Worm (Caenorhabditis elegans): Measurements from ENCODE around the gene nspc-16.

The nspc-16 gene

DNA sequence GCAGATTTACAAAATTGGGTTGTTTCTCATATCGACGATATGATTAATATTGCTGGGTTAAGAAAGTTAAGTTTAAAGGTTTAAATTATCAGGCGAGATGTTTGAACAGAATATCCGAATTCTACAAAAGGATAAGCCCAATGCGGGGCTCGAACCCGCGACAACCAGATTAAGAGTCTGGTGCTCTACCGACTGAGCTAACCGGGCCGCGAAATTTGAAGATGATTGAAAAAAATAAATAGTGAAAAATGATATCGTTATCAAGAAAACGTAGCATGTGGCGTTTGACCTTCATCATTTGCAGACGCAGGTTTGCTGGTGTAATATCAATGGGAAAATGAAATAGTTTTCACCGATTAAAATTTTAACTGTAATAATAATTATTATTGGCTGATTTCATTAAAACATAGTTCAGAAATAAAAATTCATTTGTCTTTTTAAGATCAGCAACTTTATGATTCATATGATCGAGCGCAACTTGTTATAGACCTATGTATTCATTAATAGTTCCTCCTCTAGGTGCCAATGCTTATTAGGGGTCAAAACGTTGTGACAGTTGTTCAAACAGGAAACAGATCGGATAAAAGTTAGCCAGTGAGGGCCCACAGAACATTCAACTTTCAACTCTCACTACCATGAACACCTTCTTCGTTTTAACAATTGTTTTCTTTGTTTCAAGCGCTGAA lies 44.5 kb upstream of the nspc-16 start, which contains the start of gene M163.11 (continued):
- no peak for TF ChIP-seq zfh-2 (GFP tag; conservative IDR thresholded peaks at IDR 0.05)
- TF ChIP-seq repo-1 (tag; optimal IDR thresholded peaks at IDR 0.05) = peak; percentile 38
- TF ChIP-seq die-1 (tag; optimal IDR thresholded peaks at IDR 0.05) = peak; percentile 92
- no peak for TF ChIP-seq mcd-1 (GFP tag; IDR thresholded peaks at IDR 0.05)
- no peak for TF ChIP-seq B0336.3 (GFP tag; IDR thresholded peaks at IDR 0.05)
- TF ChIP-seq ceh-100 (GFP tag; IDR thresholded peaks at IDR 0.05) = no peak
- no peak for TF ChIP-seq B0019.2 (GFP tag; conservative IDR thresholded peaks at IDR 0.05)
- TF ChIP-seq C17E4.6 (GFP tag; IDR thresholded peaks at IDR 0.05) = no peak
- TF ChIP-seq nfya-1 (tag; optimal IDR thresholded peaks at IDR 0.05; ENCODE audit: borderline replicate concordance, insufficient read depth) = no peak
- no peak for TF ChIP-seq ztf-25 (GFP tag; IDR thresholded peaks at IDR 0.05)
- no peak for TF ChIP-seq aptf-2 (GFP tag; conservative IDR thresholded peaks at IDR 0.05)
- peak; percentile 75 for TF ChIP-seq dox-1 (GFP tag; IDR thresholded peaks at IDR 0.05)
- TF ChIP-seq F52B5.7 (tag; optimal IDR thresholded peaks at IDR 0.05) = no peak
- peak; percentile 63 for TF ChIP-seq snpc-1.3 (tag; optimal IDR thresholded peaks at IDR 0.05; ENCODE audit: insufficient read depth)
- TF ChIP-seq ekl-4 (GFP tag; IDR thresholded peaks at IDR 0.05) = 0 out of 2 replicates have a peak, but pooled peaks have one; percentile 55
- TF ChIP-seq ztf-6 (GFP tag; IDR thresholded peaks at IDR 0.05) = 0 out of 2 replicates have a peak, but pooled peaks have one; percentile 13
- TF ChIP-seq egrh-3 (GFP tag; IDR thresholded peaks at IDR 0.05) = no peak

DNA sequence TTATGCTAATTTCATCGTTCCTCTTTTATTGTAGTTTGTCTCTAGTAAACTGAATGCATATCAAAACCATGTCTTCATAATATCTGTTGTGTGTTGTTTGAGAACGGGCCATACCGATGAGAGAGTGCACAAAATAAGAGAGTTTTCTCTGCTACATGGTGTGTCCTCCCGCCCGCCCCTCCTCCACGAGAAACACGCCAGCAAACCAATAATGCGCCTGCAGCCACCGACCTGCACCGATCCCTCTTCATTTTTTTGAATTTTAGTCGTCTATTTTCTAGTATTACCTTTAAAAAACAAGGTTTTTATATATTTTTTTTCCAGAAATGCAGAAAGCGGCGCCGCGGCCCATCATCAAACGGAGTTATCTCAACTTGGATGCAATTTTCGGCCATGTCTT lies 43.1 kb upstream of the nspc-16 start, which contains the start of gene gfi-3:
Gene gfi-3 (plus strand): TSS at position 325 of the 400 bp plus-strand sequence.
- TF ChIP-seq B0261.1 (tag; optimal IDR thresholded peaks at IDR 0.05) (peak; percentile 32), ama-1 (optimal IDR thresholded peaks at IDR 0.05) (no peak), ama-1 (GFP tag; optimal IDR thresholded peaks at IDR 0.05) (no peak), F57A8.1 (GFP tag; optimal IDR thresholded peaks at IDR 0.05) (no peak), B0336.3 (GFP tag; IDR thresholded peaks at IDR 0.05) (0 out of 2 replicates have a peak, but pooled peaks have one; percentile 37), let-526 (GFP tag; IDR thresholded peaks at IDR 0.05) (no peak), lin-35 (GFP tag; optimal IDR thresholded peaks at IDR 0.05) (peak in 1 of 3 experiments; percentile 71), pha-4 (tag; optimal IDR thresholded peaks at IDR 0.05) (no peak), zfh-2 (GFP tag; conservative IDR thresholded peaks at IDR 0.05) (peak; percentile 77), C06A6.2 (GFP tag; conservative IDR thresholded peaks at IDR 0.05) (0 out of 2 replicates have a peak, but pooled peaks have one; percentile 33), aptf-2 (GFP tag; conservative IDR thresholded peaks at IDR 0.05) (no peak), bed-1 (GFP tag; IDR thresholded peaks at IDR 0.05) (no peak), cebp-1 (GFP tag; IDR thresholded peaks at IDR 0.05) (peak; percentile 19; the same call in 1 of the 2 replicates), cebp-1 (tag; optimal IDR thresholded peaks at IDR 0.05) (peak; percentile 78), ztf-25 (GFP tag; IDR thresholded peaks at IDR 0.05) (no peak), K12H6.12 (tag; optimal IDR thresholded peaks at IDR 0.05) (peak; percentile 40), nfyb-1 (GFP tag; IDR thresholded peaks at IDR 0.05) (0 out of 2 replicates have a peak, but pooled peaks have one; percentile 50), F33H1.4 (GFP tag; IDR thresholded peaks at IDR 0.05) (no peak), chd-7 (tag; optimal IDR thresholded peaks at IDR 0.05) (no peak), ZK185.1 (tag; optimal IDR thresholded peaks at IDR 0.05; ENCODE audit: poor library complexity, severe bottlenecking) (peak; percentile 65), nhr-80 (tag; optimal IDR thresholded peaks at IDR 0.05) (peak; percentile 70), T07F8.4 (tag; optimal IDR thresholded peaks at IDR 0.05) (no peak), snpc-3.4 (tag; optimal IDR thresholded peaks at IDR 0.05) (peak; percentile 2), lin-40 (tag; optimal IDR thresholded peaks at IDR 0.05) (peak; percentile 84), attf-3 (GFP tag; conservative IDR thresholded peaks at IDR 0.05) (no peak), ztf-18 (tag; optimal IDR thresholded peaks at IDR 0.05) (peak; percentile 94), zim-3 (tag; optimal IDR thresholded peaks at IDR 0.05) (no peak), tbx-9 (tag; optimal IDR thresholded peaks at IDR 0.05; ENCODE audit: borderline replicate concordance) (no peak), Y53G8AR.9 (GFP tag; conservative IDR thresholded peaks at IDR 0.05) (no peak), hlh-26 (GFP tag; conservative IDR thresholded peaks at IDR 0.05) (no peak), D2030.7 (GFP tag; IDR thresholded peaks at IDR 0.05) (no peak), ceh-91 (GFP tag; IDR thresholded peaks at IDR 0.05) (no peak), Y95B8A.8 (GFP tag; IDR thresholded peaks at IDR 0.05) (no peak)

Measured in whole organism, young adult.